Fruit fly (Drosophila melanogaster): Measurements from ENCODE around the gene RpL30.

RpL30 gene

DNA sequence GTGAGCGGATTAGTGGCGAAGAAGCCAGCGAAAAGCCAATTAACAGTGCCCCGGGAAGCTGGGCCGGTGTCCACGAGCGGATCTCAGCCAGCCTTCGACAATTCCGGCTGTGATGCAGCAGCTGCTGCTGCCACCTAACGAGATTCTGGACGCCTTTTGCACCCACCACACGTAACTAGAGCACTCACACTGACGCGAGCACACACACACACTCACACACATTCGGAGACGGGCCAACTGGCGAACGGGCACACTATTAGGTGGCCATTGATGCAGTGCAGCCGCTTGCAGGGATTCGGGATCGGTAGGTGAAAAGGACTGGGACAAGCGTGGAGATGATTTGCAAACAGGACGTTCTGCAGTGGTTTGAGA is 45.4 kb upstream of the RpL30 start (continued):
- TF ChIP-seq Lim3 (GFP tag; IDR thresholded peaks at IDR 0.05) = 0 out of 2 replicates have a peak, but pooled peaks have one; percentile 5
- no peak for TF ChIP-seq CG1647 (GFP tag; optimal IDR thresholded peaks at IDR 0.05)
- TF ChIP-seq Adf1 (GFP tag; IDR thresholded peaks at IDR 0.05) = 0 out of 2 replicates have a peak, but pooled peaks have one; percentile 29
- no peak for TF ChIP-seq CG10321 (GFP tag; IDR thresholded peaks at IDR 0.05)
- no peak for TF ChIP-seq CG18619 (GFP tag; optimal IDR thresholded peaks at IDR 0.05)
- no peak for TF ChIP-seq sob (GFP tag; IDR thresholded peaks at IDR 0.05)
- no peak for TF ChIP-seq CG31365 (tag; optimal IDR thresholded peaks at IDR 0.05)
- no peak for TF ChIP-seq CG4282 (GFP tag; optimal IDR thresholded peaks at IDR 0.05)

DNA sequence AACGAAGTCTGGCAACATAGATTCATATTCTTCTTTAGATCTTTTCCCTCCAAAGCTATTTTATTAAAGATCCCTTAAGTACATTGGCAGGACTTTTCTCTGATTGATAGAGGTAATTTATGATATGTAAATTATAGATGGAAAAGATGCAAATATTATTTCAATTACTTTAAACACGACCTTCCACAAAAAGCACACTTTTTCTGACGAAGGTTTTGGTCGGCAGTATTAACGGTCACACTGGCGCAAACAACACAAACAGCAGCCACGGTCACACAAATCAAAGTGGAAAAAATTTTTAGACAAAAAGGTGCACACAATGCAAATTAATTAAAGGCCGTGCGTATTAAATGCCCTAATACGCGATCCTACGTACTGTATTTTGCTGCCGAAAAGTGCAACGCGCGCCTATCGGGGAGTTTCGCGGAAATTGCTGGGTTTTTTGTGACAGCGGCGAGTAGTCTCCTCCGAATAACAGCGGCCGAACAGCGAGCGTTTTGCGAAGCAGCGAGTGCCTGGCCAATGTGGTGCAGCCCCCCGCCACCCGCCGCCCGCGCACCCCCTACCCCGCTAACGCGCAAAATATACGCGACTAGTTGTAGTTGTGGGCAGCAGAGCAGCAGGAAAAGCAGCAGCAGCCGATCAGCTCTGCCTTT is 44.9 kb upstream of the RpL30 start, which contains the start of gene CG10492:
Gene CG10492 (plus strand): TSS at position 219 of the 656 bp plus-strand sequence.
- TF ChIP-seq Jarid2 (GFP tag; optimal IDR thresholded peaks at IDR 0.05) (no peak), Trl (optimal IDR thresholded peaks at IDR 0.05) (no peak), Trl (GFP tag; optimal IDR thresholded peaks at IDR 0.05) (no peak), lbe (GFP tag; optimal IDR thresholded peaks at IDR 0.05) (no peak), Adf1 (GFP tag; IDR thresholded peaks at IDR 0.05) (peak; percentile 84), Ssrp (tag; optimal IDR thresholded peaks at IDR 0.05) (no peak), CG16813 (GFP tag; IDR thresholded peaks at IDR 0.05; ENCODE audit: partially characterized antibody) (peak; percentile 46; the same call in 2 of the 3 replicates), stc (GFP tag; IDR thresholded peaks at IDR 0.05) (no peak), Max (GFP tag; optimal IDR thresholded peaks at IDR 0.05) (peak; percentile 32), CG8388 (GFP tag; optimal IDR thresholded peaks at IDR 0.05) (no peak), lab (GFP tag; optimal IDR thresholded peaks at IDR 0.05) (no peak), h (optimal IDR thresholded peaks at IDR 0.05) (no peak), D19B (GFP tag; optimal IDR thresholded peaks at IDR 0.05) (no peak), HLH4C (GFP tag; IDR thresholded peaks at IDR 0.05; ENCODE audit: partially characterized antibody) (peak; percentile 27; the same call in 1 of the 3 replicates), schlank (tag; optimal IDR thresholded peaks at IDR 0.05) (no peak), Ada2b (GFP tag; IDR thresholded peaks at IDR 0.05) (no peak), Hand (GFP tag; optimal IDR thresholded peaks at IDR 0.05) (no peak), slbo (GFP tag; IDR thresholded peaks at IDR 0.05) (no peak), tin (GFP tag; optimal IDR thresholded peaks at IDR 0.05) (no peak), klu (GFP tag; IDR thresholded peaks at IDR 0.05) (peak; percentile 39; the same call in 1 of the 2 replicates), Ptx1 (GFP tag; IDR thresholded peaks at IDR 0.05) (no peak), sens (GFP tag) (peak; percentile 29), danr (GFP tag; IDR thresholded peaks at IDR 0.05) (no peak), CG13296 (GFP tag; optimal IDR thresholded peaks at IDR 0.05) (no peak), nmo (GFP tag; optimal IDR thresholded peaks at IDR 0.05) (peak; percentile 45), CG15514 (GFP tag; optimal IDR thresholded peaks at IDR 0.05) (no peak), MESR4 (GFP tag; optimal IDR thresholded peaks at IDR 0.05) (peak; percentile 92), CG7839 (tag; optimal IDR thresholded peaks at IDR 0.05) (no peak), HmgZ (tag; optimal IDR thresholded peaks at IDR 0.05) (peak; percentile 15), CG31441 (GFP tag; IDR thresholded peaks at IDR 0.05) (no peak), Vsx1 (GFP tag; optimal IDR thresholded peaks at IDR 0.05) (no peak), HLH54F (GFP tag; optimal IDR thresholded peaks at IDR 0.05) (no peak), CG11696 (GFP tag; IDR thresholded peaks at IDR 0.05) (no peak), CG1647 (GFP tag; optimal IDR thresholded peaks at IDR 0.05) (no peak), CG11085 (GFP tag; IDR thresholded peaks at IDR 0.05) (no peak), Bdp1 (GFP tag; optimal IDR thresholded peaks at IDR 0.05) (no peak), CG3281 (GFP tag; optimal IDR thresholded peaks at IDR 0.05) (no peak), Rfx (GFP tag; IDR thresholded peaks at IDR 0.05) (peak; percentile 27; the same call in 1 of the 2 replicates), gfzf (GFP tag; optimal IDR thresholded peaks at IDR 0.05) (peak; percentile 91), Dp (GFP tag; optimal IDR thresholded peaks at IDR 0.05) (peak; percentile 93), ranshi (GFP tag; IDR thresholded peaks at IDR 0.05) (no peak), hkb (optimal IDR thresholded peaks at IDR 0.05) (peak; percentile 73), hkb (GFP tag; IDR thresholded peaks at IDR 0.05) (no peak), C15 (GFP tag; IDR thresholded peaks at IDR 0.05) (no peak)

All from whole organism, embryonic.